Worm (Caenorhabditis elegans) whole organism, early embryonic: Measurements from ENCODE around the gene cal-7.

Experiments
- B0310.2 ChIP-seq: sonication (generic microtip); optimal IDR thresholded peaks from 2 replicates; lab custom pipeline; 2016; ENCODE audit warnings: mild to moderate bottlenecking, missing genetic modification characterization, missing compliant biosample characterization
- F13C5.2 ChIP-seq: sonication (generic microtip); optimal IDR thresholded peaks from 2 replicates; lab custom pipeline; 2017; ENCODE audit warnings: mild to moderate bottlenecking, missing genetic modification characterization, inconsistent platforms, missing compliant biosample characterization
- aly-1 ChIP-seq: sonication (generic microtip); optimal IDR thresholded peaks from 2 replicates; lab custom pipeline; 2016; ENCODE audit warnings: missing genetic modification characterization, missing compliant biosample characterization
- ama-1 ChIP-seq: fragments of 150-350 bp; optimal IDR thresholded peaks from 2 replicates; lab custom pipeline; 2014
- ceh-13 ChIP-seq: fragments of 200-800 bp; sonication (Bioruptor generic); optimal IDR thresholded peaks from 2 replicates; lab custom pipeline; 2018; ENCODE audit warnings: mild to moderate bottlenecking, missing genetic modification characterization, missing compliant biosample characterization
- ceh-36 ChIP-seq: sonication (generic microtip); optimal IDR thresholded peaks from 2 replicates; lab custom pipeline; 2016; ENCODE audit warnings: missing genetic modification characterization, inconsistent platforms, missing compliant biosample characterization
- ets-7 ChIP-seq: sonication (generic microtip); optimal IDR thresholded peaks from 2 replicates; lab custom pipeline; 2016; ENCODE audit warnings: missing genotype, missing genetic modification characterization, missing compliant biosample characterization
- flt-1 ChIP-seq: fragments of 200-800 bp; sonication (Bioruptor generic); IDR thresholded peaks from 2 replicates; pipeline ENCODE4 v1.3.6; 2022; ENCODE audit warnings: missing genetic modification characterization, missing compliant biosample characterization
- hmbx-1 ChIP-seq: sonication (generic microtip); optimal IDR thresholded peaks from 2 replicates; lab custom pipeline; 2016; ENCODE audit warnings: mild to moderate bottlenecking, missing genetic modification characterization, missing compliant biosample characterization
- hmg-4 ChIP-seq: fragments of 200-800 bp; sonication (Bioruptor generic); optimal IDR thresholded peaks from 2 replicates; lab custom pipeline; 2018; ENCODE audit warnings: mild to moderate bottlenecking, missing genetic modification characterization, missing compliant biosample characterization
- hnd-1 ChIP-seq: sonication (generic microtip); optimal IDR thresholded peaks from 2 replicates; lab custom pipeline; 2016; ENCODE audit warnings: missing genetic modification characterization, missing compliant biosample characterization
- pes-1 ChIP-seq: fragments of 200-800 bp; sonication (Bioruptor generic); IDR thresholded peaks from 2 replicates; pipeline ENCODE4 v1.3.6; 2022; ENCODE audit warnings: missing genetic modification reagents, missing genetic modification characterization, missing compliant biosample characterization
- scrt-1 ChIP-seq: fragments of 200-800 bp; sonication (Bioruptor generic); IDR thresholded peaks from 2 replicates; pipeline ENCODE4 v1.3.6; 2022; ENCODE audit warnings: missing genetic modification characterization, missing compliant biosample characterization
- sea-1 ChIP-seq: fragments of 200-800 bp; sonication (Bioruptor generic); conservative IDR thresholded peaks from 2 replicates; pipeline ENCODE4 v1.3.6; 2022; ENCODE audit warnings: missing genetic modification characterization, missing compliant biosample characterization
- tbx-11 ChIP-seq: fragments of 200-800 bp; sonication (Bioruptor generic); IDR thresholded peaks from 2 replicates; pipeline ENCODE4 v1.3.6; 2022; ENCODE audit warnings: missing genetic modification characterization, missing compliant biosample characterization
- tbx-37 ChIP-seq: fragments of 200-800 bp; sonication (Bioruptor generic); conservative IDR thresholded peaks from 2 replicates; pipeline ENCODE4 v1.3.6; 2022; ENCODE audit warnings: missing genetic modification reagents, missing genetic modification characterization, missing compliant biosample characterization
- tra-4 ChIP-seq: sonication (generic microtip); optimal IDR thresholded peaks from 2 replicates; lab custom pipeline; 2017; ENCODE audit warnings: missing genetic modification characterization, missing compliant biosample characterization

cal-7 gene

DNA sequence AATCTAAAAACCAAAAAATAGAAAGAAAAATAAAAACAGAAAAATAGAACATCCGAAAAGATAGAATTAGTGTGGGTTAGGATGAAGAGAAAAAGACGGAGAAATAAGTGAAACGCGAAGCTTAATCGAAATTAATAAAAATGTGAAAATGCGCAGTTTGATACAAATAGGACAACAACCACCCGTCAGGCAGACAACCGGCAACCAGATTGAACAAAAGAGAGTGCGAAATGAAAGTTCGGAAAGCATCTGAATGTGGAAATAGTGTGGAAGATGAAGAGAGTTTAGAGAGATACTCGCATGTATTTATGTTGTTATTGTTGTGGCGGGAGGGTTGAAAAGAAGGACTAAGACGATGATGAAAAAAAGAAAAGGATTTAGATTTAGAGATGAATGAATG, 24.5 kb downstream of the cal-7 start:
- no peak for TF ChIP-seq aly-1 (tag; lab: Kevin White, UChicago)
- no peak for TF ChIP-seq tbx-11
- TF ChIP-seq hmbx-1 (tag; lab: Kevin White, UChicago), result no peak
- TF ChIP-seq scrt-1 (GFP tag; lab: Robert Waterston, UW), result no peak
- TF ChIP-seq flt-1 (GFP tag; lab: Robert Waterston, UW), result no peak

DNA sequence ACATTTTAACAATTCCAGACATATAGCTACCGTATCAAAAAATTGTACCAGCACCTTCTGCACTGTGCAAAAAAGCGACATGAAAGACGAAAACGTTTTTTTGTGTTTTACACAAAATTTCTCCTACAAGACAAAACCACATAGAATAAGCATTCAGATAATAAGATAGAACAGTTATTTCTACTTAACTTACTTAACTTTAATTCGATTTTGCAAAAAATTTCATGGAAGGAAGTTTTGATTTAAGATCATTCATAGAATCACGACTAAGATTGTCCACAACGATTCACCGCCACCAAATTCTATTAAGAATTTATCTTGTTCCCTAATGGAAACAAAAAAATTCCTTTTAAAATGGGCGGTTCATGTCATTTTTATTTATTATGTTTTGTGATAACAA, 29.9 kb downstream of the cal-7 start:
- TF ChIP-seq ceh-13 (GFP tag; lab: Kevin White, UChicago) (no peak), sea-1 (GFP tag; lab: Robert Waterston, UW) (no peak), flt-1 (GFP tag; lab: Robert Waterston, UW) (no peak), scrt-1 (GFP tag; lab: Robert Waterston, UW) (no peak), tbx-37 (GFP tag; lab: Robert Waterston, UW) (no peak), hnd-1 (tag; lab: Kevin White, UChicago) (no peak), ama-1 (lab: Kevin White, UChicago) (no peak), tra-4 (no peak), hmbx-1 (tag; lab: Kevin White, UChicago) (no peak), hmg-4 (GFP tag; lab: Kevin White, UChicago) (no peak), B0310.2 (tag; lab: Kevin White, UChicago) (no peak), aly-1 (tag; lab: Kevin White, UChicago) (no peak), tbx-11 (no peak)

DNA sequence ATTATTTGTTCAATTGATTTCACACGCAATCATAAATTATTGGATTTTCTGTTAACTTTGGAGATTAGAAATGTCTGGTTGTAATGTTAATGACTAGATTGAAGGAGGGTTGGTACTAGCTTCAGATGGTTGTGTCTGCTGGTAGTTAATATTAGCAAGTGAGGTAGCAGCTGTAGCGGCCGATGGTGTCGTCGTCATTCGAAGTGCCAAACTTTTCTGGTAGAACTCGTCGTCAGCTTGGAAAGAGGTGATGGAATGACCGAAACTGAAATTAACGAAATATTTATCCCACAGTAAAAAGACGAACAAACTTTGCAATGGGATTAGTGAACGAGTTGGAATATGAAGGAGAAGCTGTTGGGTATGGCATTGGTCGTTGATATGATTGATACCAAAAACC, 30.6 kb downstream of the cal-7 start:
- no peak for TF ChIP-seq ama-1 (lab: Kevin White, UChicago)
- no peak for TF ChIP-seq ceh-13 (GFP tag; lab: Kevin White, UChicago)
- TF ChIP-seq hmg-4 (GFP tag; lab: Kevin White, UChicago), result no peak
- no peak for TF ChIP-seq sea-1 (GFP tag; lab: Robert Waterston, UW)
- TF ChIP-seq ceh-36, result no peak
- no peak for TF ChIP-seq flt-1 (GFP tag; lab: Robert Waterston, UW)
- TF ChIP-seq scrt-1 (GFP tag; lab: Robert Waterston, UW), result no peak
- no peak for TF ChIP-seq tbx-11
- no peak for TF ChIP-seq B0310.2 (tag; lab: Kevin White, UChicago)
- TF ChIP-seq ets-7 (tag; lab: Kevin White, UChicago), result no peak
- TF ChIP-seq F13C5.2 (tag; lab: Kevin White, UChicago), result no peak
- no peak for TF ChIP-seq tra-4
- TF ChIP-seq hnd-1 (tag; lab: Kevin White, UChicago), result no peak
- TF ChIP-seq aly-1 (tag; lab: Kevin White, UChicago), result no peak
- no peak for TF ChIP-seq tbx-37 (GFP tag; lab: Robert Waterston, UW)
- no peak for TF ChIP-seq pes-1 (GFP tag; lab: Robert Waterston, UW)

DNA sequence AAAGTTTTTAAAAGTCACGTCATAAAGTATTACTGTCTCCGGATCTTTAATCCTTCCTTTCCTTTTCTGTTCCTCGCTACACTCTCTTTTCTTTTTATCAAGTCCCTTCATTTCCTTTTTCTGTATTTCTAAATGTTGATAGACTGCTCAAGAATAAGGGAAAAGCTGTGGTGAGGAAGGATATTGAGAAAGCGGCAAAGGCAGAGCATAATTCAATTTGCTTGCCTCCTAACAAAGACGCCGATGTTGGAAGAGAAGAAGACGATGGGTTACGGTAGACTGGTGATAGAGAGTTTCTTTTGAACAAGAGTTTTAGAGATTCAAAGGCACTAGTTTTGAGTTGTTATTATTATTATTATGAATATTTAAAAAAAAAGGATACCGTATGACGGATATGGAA, 31.7 kb downstream of the cal-7 start:
- TF ChIP-seq B0310.2 (tag; lab: Kevin White, UChicago) (no peak), pes-1 (GFP tag; lab: Robert Waterston, UW) (no peak), scrt-1 (GFP tag; lab: Robert Waterston, UW) (no peak), tbx-37 (GFP tag; lab: Robert Waterston, UW) (no peak), ceh-36 (no peak), hmbx-1 (tag; lab: Kevin White, UChicago) (no peak), tra-4 (no peak), ama-1 (lab: Kevin White, UChicago) (no peak), hmg-4 (GFP tag; lab: Kevin White, UChicago) (no peak), ceh-13 (GFP tag; lab: Kevin White, UChicago) (no peak), F13C5.2 (tag; lab: Kevin White, UChicago) (no peak), tbx-11 (no peak), sea-1 (GFP tag; lab: Robert Waterston, UW) (no peak), hnd-1 (tag; lab: Kevin White, UChicago) (no peak), ets-7 (tag; lab: Kevin White, UChicago) (no peak)

DNA sequence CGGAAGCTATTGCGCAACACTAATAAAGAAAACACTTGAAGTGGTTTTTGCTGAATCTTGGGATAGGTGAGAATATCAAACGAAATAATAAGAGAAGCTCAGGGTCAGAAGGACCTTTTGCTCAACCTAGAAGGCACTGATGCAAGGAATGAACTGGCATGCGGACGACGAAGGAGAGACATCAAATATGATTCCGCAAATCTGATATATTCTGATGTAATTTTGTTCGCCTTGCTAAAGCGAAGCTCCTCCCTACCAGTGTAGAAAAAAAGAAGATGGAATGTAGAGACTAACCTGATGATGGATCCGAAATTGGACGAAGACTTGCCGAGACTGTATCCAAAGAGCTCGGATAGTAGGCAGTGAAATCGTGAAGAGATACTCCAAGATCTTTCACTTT, 34.0 kb downstream of the cal-7 start:
- TF ChIP-seq tbx-11, result no peak
- no peak for TF ChIP-seq scrt-1 (GFP tag; lab: Robert Waterston, UW)
- TF ChIP-seq B0310.2 (tag; lab: Kevin White, UChicago), result no peak
- no peak for TF ChIP-seq ets-7 (tag; lab: Kevin White, UChicago)
- TF ChIP-seq sea-1 (GFP tag; lab: Robert Waterston, UW), result no peak
- no peak for TF ChIP-seq tra-4
- no peak for TF ChIP-seq F13C5.2 (tag; lab: Kevin White, UChicago)
- TF ChIP-seq hmg-4 (GFP tag; lab: Kevin White, UChicago), result no peak
- no peak for TF ChIP-seq ama-1 (lab: Kevin White, UChicago)
- no peak for TF ChIP-seq hnd-1 (tag; lab: Kevin White, UChicago)
- TF ChIP-seq flt-1 (GFP tag; lab: Robert Waterston, UW), result no peak
- no peak for TF ChIP-seq ceh-13 (GFP tag; lab: Kevin White, UChicago)
- TF ChIP-seq pes-1 (GFP tag; lab: Robert Waterston, UW), result no peak
- no peak for TF ChIP-seq aly-1 (tag; lab: Kevin White, UChicago)

DNA sequence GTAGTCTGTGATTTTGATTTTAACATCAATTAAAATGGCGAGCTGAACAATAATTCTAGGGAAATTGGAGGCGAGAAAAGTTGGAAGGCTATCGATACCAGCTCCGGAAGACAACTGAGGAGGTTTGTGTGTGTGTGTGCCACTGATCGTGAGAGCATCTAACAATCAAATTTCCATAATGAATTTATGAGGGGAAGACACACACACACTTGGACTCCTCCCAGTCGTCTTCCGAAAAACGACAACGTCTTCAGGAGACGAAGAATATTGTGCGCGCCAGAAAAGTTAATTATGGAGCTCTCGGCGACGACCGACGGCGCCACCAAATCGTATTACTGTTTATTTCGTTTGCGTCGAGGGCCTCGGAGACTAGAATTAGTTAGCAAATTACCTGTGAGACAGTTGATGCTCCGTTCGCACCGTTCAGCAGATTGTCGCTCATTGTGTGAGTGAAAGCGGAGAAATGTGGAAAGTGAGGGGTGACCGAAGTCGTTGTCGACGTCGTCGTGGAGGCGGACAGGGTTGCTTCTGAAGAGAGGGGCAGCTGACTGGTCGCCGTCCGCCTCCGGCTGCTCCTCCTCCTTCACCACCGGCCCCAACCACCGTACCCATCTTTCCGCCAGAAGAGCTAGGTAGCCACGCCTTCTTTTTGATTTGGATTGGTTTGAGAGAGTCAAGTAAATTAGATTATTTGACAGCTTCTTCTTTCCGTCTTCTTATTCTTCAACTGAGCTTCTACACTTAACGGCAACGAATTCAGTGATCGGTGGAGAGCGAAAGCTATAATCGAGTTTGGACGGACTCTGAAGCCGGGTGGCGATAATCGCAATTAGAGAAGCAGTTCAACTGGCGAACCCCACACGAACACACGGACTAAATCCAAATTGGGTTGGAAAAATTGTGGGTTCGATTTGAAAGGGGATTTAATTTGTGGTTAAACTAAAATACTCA, 35.2 kb downstream of the cal-7 start, which contains the start of gene unc-42:
TSS of gene unc-42 (minus strand) at position 564 of the 951 bp plus-strand sequence.
- no peak for TF ChIP-seq ets-7 (tag; lab: Kevin White, UChicago)
- TF ChIP-seq sea-1 (GFP tag; lab: Robert Waterston, UW), result no peak
- no peak for TF ChIP-seq hnd-1 (tag; lab: Kevin White, UChicago)
- TF ChIP-seq ceh-13 (GFP tag; lab: Kevin White, UChicago), result no peak
- no peak for TF ChIP-seq hmg-4 (GFP tag; lab: Kevin White, UChicago)
- TF ChIP-seq ama-1 (lab: Kevin White, UChicago), result no peak
- TF ChIP-seq flt-1 (GFP tag; lab: Robert Waterston, UW), result no peak
- no peak for TF ChIP-seq aly-1 (tag; lab: Kevin White, UChicago)
- no peak for TF ChIP-seq tbx-37 (GFP tag; lab: Robert Waterston, UW)
- no peak for TF ChIP-seq pes-1 (GFP tag; lab: Robert Waterston, UW)
- no peak for TF ChIP-seq hmbx-1 (tag; lab: Kevin White, UChicago)
- no peak for TF ChIP-seq ceh-36
- TF ChIP-seq tbx-11, result no peak
- no peak for TF ChIP-seq B0310.2 (tag; lab: Kevin White, UChicago)
- no peak for TF ChIP-seq tra-4
